Fruit fly (Drosophila melanogaster): Measurements from ENCODE around the gene CG7083.

dm6 chr3L:8299224-8300130, 41.1 kb upstream of the CG7083 start, which contains the start of the genes Arl5 and CG13671:
- no peak for TF ChIP-seq CG15479 (GFP tag; optimal IDR thresholded peaks at IDR 0.05)
- peak; percentile 85; the same call in 2 of the 3 replicates for TF ChIP-seq CG17361 (GFP tag; IDR thresholded peaks at IDR 0.05)
- TF ChIP-seq pzg (GFP tag; optimal IDR thresholded peaks at IDR 0.05), result peak; percentile 62
- peak; percentile 82 for TF ChIP-seq lab (GFP tag; optimal IDR thresholded peaks at IDR 0.05)
- peak; percentile 38 for TF ChIP-seq Fer1 (GFP tag; optimal IDR thresholded peaks at IDR 0.05)
- no peak for TF ChIP-seq corto (GFP tag; optimal IDR thresholded peaks at IDR 0.05)

All from whole organism, embryonic.